Worm (Caenorhabditis elegans) whole organism, midembryonic: ENCODE data around the gene Y59A8B.24.

ENCODE experiments used
- T22C8.4 ChIP-seq: fragments of 200-800 bp; sonication (Bioruptor generic); IDR thresholded peaks from 2 replicates; pipeline ENCODE4 v1.3.6; 2022; ENCODE audit warnings: missing genetic modification characterization, missing compliant biosample characterization
- flt-1 ChIP-seq: fragments of 200-800 bp; sonication (Bioruptor generic); IDR thresholded peaks from 2 replicates; pipeline ENCODE4 v1.3.6; 2022; ENCODE audit warnings: missing genetic modification characterization, missing compliant biosample characterization
- klf-2 ChIP-seq: fragments of 200-800 bp; sonication (Bioruptor generic); conservative IDR thresholded peaks from 2 replicates; pipeline ENCODE4 v1.3.6; 2022; ENCODE audit warnings: missing genetic modification reagents, missing genetic modification characterization, missing compliant biosample characterization
- med-1 ChIP-seq: sonication (generic microtip); optimal IDR thresholded peaks from 2 replicates; lab custom pipeline; 2017; ENCODE audit warnings: missing genetic modification characterization, mild to moderate bottlenecking, missing compliant biosample characterization, antibody characterized with exemption, missing genetic modification reagents; ENCODE audit not compliant: insufficient read depth
- ref-1 ChIP-seq: fragments of 200-800 bp; sonication (Bioruptor generic); conservative IDR thresholded peaks from 2 replicates; pipeline ENCODE4 v1.3.6; 2022; ENCODE audit warnings: missing genetic modification reagents, missing genetic modification characterization, missing compliant biosample characterization
- tab-1 ChIP-seq: fragments of 200-800 bp; sonication (Bioruptor generic); IDR thresholded peaks from 2 replicates; pipeline ENCODE4 v1.3.6; 2022; ENCODE audit warnings: missing genetic modification characterization, missing compliant biosample characterization

DNA sequence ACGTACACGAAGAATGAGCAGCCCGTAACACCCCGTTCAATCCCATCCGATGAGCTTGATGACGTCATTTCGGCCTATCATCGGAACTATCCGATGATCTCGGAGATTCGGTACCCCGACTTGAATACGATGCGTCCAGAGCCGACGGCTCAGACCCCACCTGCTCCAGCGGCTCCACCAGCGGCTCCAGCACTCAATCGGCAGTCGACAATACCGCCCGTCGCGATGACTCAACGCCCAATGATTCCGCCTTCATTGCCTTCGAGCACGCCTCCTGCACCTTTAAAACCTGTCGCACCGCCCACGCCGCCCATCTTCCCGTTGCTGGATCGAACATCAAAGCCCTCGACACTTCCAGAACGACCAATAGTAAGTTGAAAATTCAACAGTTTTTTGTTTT lies 23.6 kb upstream of the Y59A8B.24 start:
- TF ChIP-seq flt-1 (GFP tag; lab: Robert Waterston, UW) (no peak), T22C8.4 (no peak), med-1 (no peak), klf-2 (no peak), tab-1 (GFP tag; lab: Robert Waterston, UW) (no peak), ref-1 (GFP tag; lab: Robert Waterston, UW) (no peak)
